Fruit fly (Drosophila melanogaster): Measurements from ENCODE around the gene CG11723.

CG11723 gene

dm6 chr2L:2132215-2132614 is 14.9 kb downstream of the CG11723 start:
- TF ChIP-seq CG17801 (GFP tag; optimal IDR thresholded peaks at IDR 0.05; ENCODE audit: partially characterized antibody) = no peak

dm6 chr2L:2131449-2132109 is 15.5 kb downstream of the CG11723 start:
- peak; percentile 69 for TF ChIP-seq CG17801 (GFP tag; optimal IDR thresholded peaks at IDR 0.05; ENCODE audit: partially characterized antibody)

dm6 chr2L:2130157-2130987 is 16.7 kb downstream of the CG11723 start, which contains the start of gene Glyp:
TSS of gene Glyp (plus strand) at chr2L:2130813.
- peak; percentile 99 for TF ChIP-seq CG17801 (GFP tag; optimal IDR thresholded peaks at IDR 0.05; ENCODE audit: partially characterized antibody)

dm6 chr2L:2129137-2129536 is 17.9 kb downstream of the CG11723 start, which contains the start of gene CG4259:
TSS of gene CG4259 (minus strand) at chr2L:2129237.
- no peak for TF ChIP-seq CG17801 (GFP tag; optimal IDR thresholded peaks at IDR 0.05; ENCODE audit: partially characterized antibody)

- no peak for TF ChIP-seq CG17801 (GFP tag; optimal IDR thresholded peaks at IDR 0.05; ENCODE audit: partially characterized antibody)
Observed at dm6 chr2L:2110350-2110888, 36.7 kb downstream of the CG11723 start.

- TF ChIP-seq CG17801 (GFP tag; optimal IDR thresholded peaks at IDR 0.05; ENCODE audit: partially characterized antibody) = no peak
Observed at dm6 chr2L:2109746-2110145, 37.3 kb downstream of the CG11723 start, which contains the start of gene dpr3. TSS of gene dpr3 (minus strand) at chr2L:2109878.

Measured in ovary, adult (tissue).